Worm (Caenorhabditis elegans) whole organism, L4 larva: ENCODE data around the gene lido-5.

Experiments used
- F10B5.3 ChIP-seq: sonication (generic microtip); optimal IDR thresholded peaks from 2 replicates; lab custom pipeline; 2016; ENCODE audit warnings: mild to moderate bottlenecking, missing genetic modification characterization, missing compliant biosample characterization
- F37D6.2 ChIP-seq: sonication (generic microtip); optimal IDR thresholded peaks from 2 replicates; lab custom pipeline; 2016; ENCODE audit warnings: mild to moderate bottlenecking, missing genetic modification characterization, missing compliant biosample characterization
- R02D3.7 ChIP-seq: fragments of 150-350 bp; sonication (generic microtip); optimal IDR thresholded peaks from 3 replicates; lab custom pipeline; 2014; ENCODE audit warnings: missing biosample characterization, missing genetic modification characterization
- Y48G9A.11 ChIP-seq: fragments of 200-800 bp; sonication (Bioruptor generic); IDR thresholded peaks from 2 replicates; pipeline ENCODE4 v1.3.6; 2022; ENCODE audit warnings: missing genetic modification reagents, missing genetic modification characterization, missing compliant biosample characterization
- ZK546.5 ChIP-seq, 2 experiments: sonication (generic microtip); optimal IDR thresholded peaks; 2 replicates each; lab custom pipeline; 2017; ENCODE audit warnings: missing biosample characterization in 2 of 2, missing genetic modification characterization in 2 of 2
- aha-1 ChIP-seq: fragments of 150-350 bp; peaks from one replicate; lab custom pipeline; 2014; ENCODE audit warnings: missing biosample characterization, missing genetic modification characterization
- arid-1 ChIP-seq: fragments of 200-800 bp; sonication (Bioruptor generic); conservative IDR thresholded peaks from 2 replicates; pipeline ENCODE4 v1.3.6; 2022; ENCODE audit warnings: missing genetic modification reagents, missing genetic modification characterization, missing compliant biosample characterization
- ceh-20 ChIP-seq: fragments of 200-800 bp; sonication (Bioruptor generic); IDR thresholded peaks from 2 replicates; pipeline ENCODE4 v1.3.6; 2022; ENCODE audit warnings: missing genetic modification reagents, missing genetic modification characterization, missing compliant biosample characterization
- ceh-28 ChIP-seq: fragments of 150-350 bp; optimal IDR thresholded peaks from 2 replicates; lab custom pipeline; 2014; ENCODE audit warnings: missing biosample characterization, missing genetic modification reagents, missing genetic modification characterization
- ceh-62 ChIP-seq: sonication (generic microtip); optimal IDR thresholded peaks from 2 replicates; lab custom pipeline; 2017; ENCODE audit warnings: missing biosample characterization, missing genetic modification characterization
- cey-2 ChIP-seq: sonication (generic microtip); optimal IDR thresholded peaks from 3 replicates; lab custom pipeline; 2017; ENCODE audit warnings: missing genetic modification characterization, mild to moderate bottlenecking, missing compliant biosample characterization, antibody characterized with exemption, borderline replicate concordance; ENCODE audit not compliant: insufficient read depth
- dmd-6 ChIP-seq: fragments of 200-800 bp; sonication (Bioruptor generic); IDR thresholded peaks from 2 replicates; pipeline ENCODE4 v1.3.6; 2022; ENCODE audit warnings: missing genetic modification reagents, missing genetic modification characterization, missing compliant biosample characterization
- dmd-8 ChIP-seq: fragments of 200-800 bp; sonication (Bioruptor generic); IDR thresholded peaks from 2 replicates; pipeline ENCODE4 v1.3.6; 2022; ENCODE audit warnings: missing genetic modification characterization, missing compliant biosample characterization
- dmd-9 ChIP-seq: fragments of 200-800 bp; sonication (Bioruptor generic); IDR thresholded peaks from 2 replicates; pipeline ENCODE4 v1.3.6; 2022; ENCODE audit warnings: missing genetic modification reagents, missing genetic modification characterization, missing compliant biosample characterization
- dpl-1 ChIP-seq: fragments of 150-350 bp; optimal IDR thresholded peaks from 2 replicates; lab custom pipeline; 2014; ENCODE audit warnings: missing biosample characterization, missing genetic modification reagents, missing genetic modification characterization
- dve-1 ChIP-seq: sonication (generic microtip); optimal IDR thresholded peaks from 2 replicates; lab custom pipeline; 2017; ENCODE audit warnings: antibody characterized with exemption, mild to moderate bottlenecking, missing genetic modification characterization, missing compliant biosample characterization; ENCODE audit not compliant: insufficient read depth
- egl-43 ChIP-seq: fragments of 200-800 bp; sonication (Bioruptor generic); IDR thresholded peaks from 2 replicates; pipeline ENCODE4 v1.3.6; 2022; ENCODE audit warnings: missing genetic modification reagents, missing genetic modification characterization, missing compliant biosample characterization
- hlh-11 ChIP-seq: fragments of 200-800 bp; sonication (Bioruptor generic); optimal IDR thresholded peaks from 2 replicates; lab custom pipeline; 2018; ENCODE audit warnings: mild to moderate bottlenecking, missing genetic modification characterization, missing compliant biosample characterization
- hlh-30 ChIP-seq: sonication (generic microtip); optimal IDR thresholded peaks from 2 replicates; lab custom pipeline; 2017; ENCODE audit warnings: antibody characterized with exemption, mild to moderate bottlenecking, missing genetic modification characterization, missing compliant biosample characterization; ENCODE audit not compliant: insufficient read depth
- hmg-1.1 ChIP-seq: fragments of 200-800 bp; sonication (Bioruptor generic); IDR thresholded peaks from 2 replicates; pipeline ENCODE4 v1.3.6; 2022; ENCODE audit warnings: missing genetic modification reagents, missing genetic modification characterization, missing compliant biosample characterization
- jun-1 ChIP-seq: fragments of 150-350 bp; optimal IDR thresholded peaks from 2 replicates; lab custom pipeline; 2014; ENCODE audit warnings: missing biosample characterization, missing genetic modification reagents, missing genetic modification characterization
- lim-7 ChIP-seq: fragments of 200-800 bp; sonication (Bioruptor generic); IDR thresholded peaks from 2 replicates; pipeline ENCODE4 v1.3.6; 2022; ENCODE audit warnings: missing genetic modification characterization, missing compliant biosample characterization
- lin-13 ChIP-seq: fragments of 150-350 bp; optimal IDR thresholded peaks from 2 replicates; lab custom pipeline; 2014; ENCODE audit warnings: missing biosample characterization, missing genetic modification reagents, missing genetic modification characterization
- lir-3 ChIP-seq: sonication (generic microtip); optimal IDR thresholded peaks from 2 replicates; lab custom pipeline; 2016; ENCODE audit warnings: mild to moderate bottlenecking, missing genetic modification characterization, missing compliant biosample characterization
- mdl-1 ChIP-seq, 2 experiments: fragments of 150-350 bp in 1 of 2; sonication (generic microtip) in 1 of 2; optimal IDR thresholded peaks; 2 replicates each; lab custom pipeline; 2014 to 2017; ENCODE audit warnings: missing biosample characterization in 2 of 2, missing genetic modification characterization in 2 of 2
- mdt-29 ChIP-seq: fragments of 200-800 bp; sonication (Bioruptor generic); IDR thresholded peaks from 2 replicates; pipeline ENCODE4 v1.3.6; 2022; ENCODE audit warnings: missing genetic modification reagents, missing genetic modification characterization, missing compliant biosample characterization
- mep-1 ChIP-seq: fragments of 150-350 bp; sonication (generic microtip); optimal IDR thresholded peaks from 3 replicates; lab custom pipeline; 2014; ENCODE audit warnings: missing biosample characterization, missing genetic modification characterization
- mes-2 ChIP-seq: sonication (generic microtip); optimal IDR thresholded peaks from 2 replicates; lab custom pipeline; 2016; ENCODE audit warnings: missing genotype, mild to moderate bottlenecking, missing genetic modification characterization, missing compliant biosample characterization; ENCODE audit not compliant: poor library complexity, severe bottlenecking
- mxl-3 ChIP-seq: fragments of 200-800 bp; sonication (Bioruptor generic); optimal IDR thresholded peaks from 2 replicates; lab custom pipeline; 2018; ENCODE audit warnings: mild to moderate bottlenecking, missing genetic modification characterization, missing compliant biosample characterization
- nhr-11 ChIP-seq: fragments of 150-350 bp; optimal IDR thresholded peaks from 2 replicates; lab custom pipeline; 2014; ENCODE audit warnings: missing biosample characterization, missing genetic modification characterization
- nhr-28 ChIP-seq: fragments of 150-350 bp; optimal IDR thresholded peaks from 2 replicates; lab custom pipeline; 2014; ENCODE audit warnings: missing biosample characterization, missing genetic modification characterization
- nhr-41 ChIP-seq: fragments of 200-800 bp; sonication (Bioruptor generic); IDR thresholded peaks from 2 replicates; pipeline ENCODE4 v1.3.6; 2022; ENCODE audit warnings: missing genetic modification reagents, missing genetic modification characterization, missing compliant biosample characterization
- nhr-48 ChIP-seq: sonication (generic microtip); optimal IDR thresholded peaks from 2 replicates; lab custom pipeline; 2016; ENCODE audit warnings: mild to moderate bottlenecking, missing genetic modification characterization, missing compliant biosample characterization
- nhr-6 ChIP-seq: fragments of 150-350 bp; optimal IDR thresholded peaks from 2 replicates; lab custom pipeline; 2014; ENCODE audit warnings: missing biosample characterization, missing genetic modification characterization
- nhr-77 ChIP-seq: fragments of 150-350 bp; optimal IDR thresholded peaks from 2 replicates; lab custom pipeline; 2014; ENCODE audit warnings: missing biosample characterization, missing genetic modification characterization
- pha-4 ChIP-seq, 2 experiments: fragments of 150-350 bp in 1 of 2; fragments of 200-800 bp in 1 of 2; sonication (Bioruptor generic) in 1 of 2; IDR thresholded peaks in 1 of 2; optimal IDR thresholded peaks in 1 of 2; 2 replicates each; pipeline versions ENCODE4 v1.3.6 to Lab custom; 2014 to 2022; ENCODE audit warnings: missing genetic modification characterization in 2 of 2, missing genetic modification reagents in 2 of 2, missing biosample characterization in 1 of 2, missing compliant biosample characterization in 1 of 2
- pqm-1 ChIP-seq: sonication (generic microtip); optimal IDR thresholded peaks from 2 replicates; lab custom pipeline; 2017; ENCODE audit warnings: missing biosample characterization, missing genetic modification characterization
- rbr-2 ChIP-seq: sonication (generic microtip); optimal IDR thresholded peaks from 2 replicates; lab custom pipeline; 2016; ENCODE audit warnings: missing genotype, missing genetic modification characterization, missing compliant biosample characterization
- spr-3 ChIP-seq: fragments of 200-800 bp; sonication (Bioruptor generic); optimal IDR thresholded peaks from 2 replicates; lab custom pipeline; 2018; ENCODE audit warnings: mild to moderate bottlenecking, missing genetic modification characterization, missing compliant biosample characterization
- unc-130 ChIP-seq: sonication (generic microtip); optimal IDR thresholded peaks from 2 replicates; lab custom pipeline; 2016; ENCODE audit warnings: missing genetic modification reagents, missing genetic modification characterization, missing compliant biosample characterization
- unc-62 ChIP-seq, 3 experiments: fragments of 150-350 bp in 1 of 3; sonication (generic microtip); optimal IDR thresholded peaks in 2 of 3; peaks in 1 of 3; 1 replicate in 1 of 3; 2 replicates in 2 of 3; lab custom pipeline; 2014 to 2017; ENCODE audit warnings: missing biosample characterization in 3 of 3, missing genetic modification characterization in 3 of 3, missing genetic modification reagents in 3 of 3, missing genotype in 1 of 3
- zfp-2 ChIP-seq: sonication (generic microtip); optimal IDR thresholded peaks from 2 replicates; lab custom pipeline; 2016; ENCODE audit warnings: mild to moderate bottlenecking, missing genetic modification characterization, missing compliant biosample characterization
- ztf-11 ChIP-seq: fragments of 150-350 bp; optimal IDR thresholded peaks from 2 replicates; lab custom pipeline; 2014; ENCODE audit warnings: missing biosample characterization, missing genetic modification characterization

The lido-5 gene

ce11 chrX:17110555-17110954, at the start of gene lido-5:
TSS of gene lido-5 (minus strand) at chrX:17110655.
- TF ChIP-seq egl-43: no peak
- no peak for TF ChIP-seq dmd-6 (GFP tag; lab: Robert Waterston, UW)
- no peak for TF ChIP-seq ceh-28 (tag; lab: Kevin White, UChicago)
- no peak for TF ChIP-seq cey-2 (tag; lab: Kevin White, UChicago)
- TF ChIP-seq R02D3.7 (tag; lab: Kevin White, UChicago): no peak
- TF ChIP-seq spr-3 (GFP tag; lab: Kevin White, UChicago): no peak
- no peak for TF ChIP-seq lin-13 (GFP tag; lab: Kevin White, UChicago)
- no peak for TF ChIP-seq nhr-41 (GFP tag; lab: Robert Waterston, UW)
- no peak for TF ChIP-seq hlh-11 (tag; lab: Kevin White, UChicago)
- no peak for TF ChIP-seq ztf-11 (tag; lab: Kevin White, UChicago)
- TF ChIP-seq lir-3 (tag; lab: Kevin White, UChicago): no peak
- no peak for TF ChIP-seq nhr-77 (tag; lab: Kevin White, UChicago)
- TF ChIP-seq lim-7 (GFP tag; lab: Robert Waterston, UW): no peak

- TF ChIP-seq hlh-30 (tag; lab: Kevin White, UChicago) (no peak), arid-1 (GFP tag; lab: Robert Waterston, UW) (no peak), unc-130 (GFP tag; lab: Kevin White, UChicago) (no peak)
- TF ChIP-seq, all 104 proteins: peak for 0
Observed at ce11 chrX:17157868-17158267, 47.4 kb upstream of the lido-5 start, which contains the start of gene npr-21. TSS of gene npr-21 (minus strand) at chrX:17157968.

DNA sequence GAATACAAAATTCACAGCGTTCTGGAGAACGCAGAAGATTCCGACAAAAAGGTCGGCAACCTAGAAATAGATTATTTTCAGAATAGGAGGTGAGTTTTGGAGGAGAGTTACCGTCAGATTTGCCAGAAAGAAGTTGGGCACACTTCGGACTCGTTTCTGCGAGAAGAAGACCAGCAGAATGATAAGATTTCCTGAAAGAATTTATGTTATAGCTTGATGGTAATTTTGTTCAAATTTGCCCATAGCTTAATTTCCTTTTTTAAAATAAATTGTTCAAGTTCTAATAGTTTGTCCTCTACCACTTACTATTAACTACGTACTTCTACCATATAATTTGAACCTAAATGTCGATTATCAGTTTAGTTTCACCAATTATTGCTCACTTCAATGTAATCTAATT, 46.6 kb upstream of the lido-5 start:
- TF ChIP-seq aha-1 (tag; lab: Kevin White, UChicago): peak; percentile 54
- TF ChIP-seq egl-43: no peak
- TF ChIP-seq unc-62 (GFP tag; optimal IDR thresholded peaks at IDR 0.05 in 1 of 2; lab: Kevin White, UChicago): peak in 1 of 2 experiments; percentile 85
- no peak for TF ChIP-seq unc-62 (tag; optimal IDR thresholded peaks at IDR 0.05; lab: Kevin White, UChicago)

ce11 chrX:17151160-17151711, 40.8 kb upstream of the lido-5 start, which contains the start of gene mdt-1.2:
TSS of gene mdt-1.2 (plus strand) at chrX:17151522.
- TF ChIP-seq hlh-30 (tag; lab: Kevin White, UChicago): peak; percentile 61
- TF ChIP-seq lim-7 (GFP tag; lab: Robert Waterston, UW): no peak
- TF ChIP-seq mes-2 (tag; lab: Kevin White, UChicago): peak; percentile 88
- TF ChIP-seq ceh-20 (GFP tag; lab: Robert Waterston, UW): no peak
- TF ChIP-seq ZK546.5 (tag; optimal IDR thresholded peaks at IDR 0.05; lab: Kevin White, UChicago): no peak
- peak; percentile 47; the same call in 1 of the 2 replicates for TF ChIP-seq pha-4 (GFP tag; IDR thresholded peaks at IDR 0.05; lab: Robert Waterston, UW)
- peak; percentile 85 for TF ChIP-seq pha-4 (tag; optimal IDR thresholded peaks at IDR 0.05; lab: Kevin White, UChicago)
- TF ChIP-seq rbr-2 (tag; lab: Kevin White, UChicago): peak; percentile 71
- peak; percentile 18 for TF ChIP-seq F37D6.2 (tag; lab: Kevin White, UChicago)
- TF ChIP-seq pqm-1: no peak
- no peak for TF ChIP-seq dmd-8 (GFP tag; lab: Robert Waterston, UW)
- TF ChIP-seq dpl-1 (GFP tag; lab: Kevin White, UChicago): peak; percentile 66
- TF ChIP-seq nhr-11 (tag; lab: Kevin White, UChicago): peak; percentile 3
- peak; percentile 87 for TF ChIP-seq dve-1
- no peak for TF ChIP-seq mdt-29 (GFP tag; lab: Robert Waterston, UW)
- TF ChIP-seq arid-1 (GFP tag; lab: Robert Waterston, UW): 0 out of 2 replicates have a peak, but pooled peaks have one; percentile 61
- TF ChIP-seq nhr-6 (tag; lab: Kevin White, UChicago): peak; percentile 63
- peak; percentile 66 for TF ChIP-seq nhr-28 (tag; lab: Kevin White, UChicago)
- no peak for TF ChIP-seq Y48G9A.11 (GFP tag; lab: Robert Waterston, UW)
- no peak for TF ChIP-seq zfp-2
- TF ChIP-seq jun-1: peak; percentile 25
- no peak for TF ChIP-seq F10B5.3 (tag; lab: Kevin White, UChicago)
- no peak for TF ChIP-seq ceh-62
- peak; percentile 75 for TF ChIP-seq hlh-11 (tag; lab: Kevin White, UChicago)
- peak; percentile 8 for TF ChIP-seq nhr-48 (tag; lab: Kevin White, UChicago)
- peak; percentile 86 for TF ChIP-seq mep-1 (tag; lab: Kevin White, UChicago)
- 0 out of 2 replicates have a peak, but pooled peaks have one; percentile 7 for TF ChIP-seq dmd-9 (GFP tag; lab: Robert Waterston, UW)
- peak; percentile 86 for TF ChIP-seq hmg-1.1 (GFP tag; lab: Robert Waterston, UW)
- peak; percentile 48 for TF ChIP-seq mxl-3 (GFP tag; lab: Kevin White, UChicago)
- peak; percentile 26 to 70 for TF ChIP-seq mdl-1 (tag; optimal IDR thresholded peaks at IDR 0.05; lab: Kevin White, UChicago)
- peak; percentile 1 for TF ChIP-seq lin-13 (GFP tag; lab: Kevin White, UChicago)
